Fruit fly (Drosophila melanogaster): ENCODE measurements around the gene tna.

Gene tna

DNA sequence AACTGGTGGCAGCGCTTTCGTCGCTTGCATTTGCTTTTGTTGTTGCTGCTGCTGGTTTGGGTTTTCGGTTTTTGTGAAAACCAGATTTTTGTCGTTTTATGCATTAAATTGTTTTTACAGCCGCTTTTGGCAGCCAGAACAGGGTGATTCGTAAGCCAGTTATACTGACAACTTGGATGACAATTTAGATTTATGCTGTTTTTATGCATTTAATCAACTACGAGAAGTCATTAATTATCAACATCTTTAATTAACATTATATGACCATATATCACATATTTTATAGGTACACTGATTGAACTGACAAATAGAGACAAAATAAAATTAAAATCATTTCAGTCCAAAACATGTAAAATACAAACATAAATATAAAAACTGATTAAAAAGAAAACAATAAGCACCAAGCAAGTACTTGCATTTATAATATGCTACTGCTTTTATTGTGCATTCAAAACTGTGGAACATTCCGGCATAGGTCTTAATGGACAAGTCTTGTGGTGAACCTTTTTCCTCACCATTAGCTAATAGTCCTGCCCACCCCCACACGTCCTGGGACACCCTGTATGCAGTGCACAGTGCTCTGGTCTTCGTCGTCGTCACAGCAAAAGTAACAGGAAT is 19.6 kb downstream of the tna start (continued):
- TF ChIP-seq nerfin-1 (tag; optimal IDR thresholded peaks at IDR 0.05) (peak; percentile 70), chn (GFP tag; optimal IDR thresholded peaks at IDR 0.05) (no peak), zf30C (GFP tag; optimal IDR thresholded peaks at IDR 0.05) (no peak)

DNA sequence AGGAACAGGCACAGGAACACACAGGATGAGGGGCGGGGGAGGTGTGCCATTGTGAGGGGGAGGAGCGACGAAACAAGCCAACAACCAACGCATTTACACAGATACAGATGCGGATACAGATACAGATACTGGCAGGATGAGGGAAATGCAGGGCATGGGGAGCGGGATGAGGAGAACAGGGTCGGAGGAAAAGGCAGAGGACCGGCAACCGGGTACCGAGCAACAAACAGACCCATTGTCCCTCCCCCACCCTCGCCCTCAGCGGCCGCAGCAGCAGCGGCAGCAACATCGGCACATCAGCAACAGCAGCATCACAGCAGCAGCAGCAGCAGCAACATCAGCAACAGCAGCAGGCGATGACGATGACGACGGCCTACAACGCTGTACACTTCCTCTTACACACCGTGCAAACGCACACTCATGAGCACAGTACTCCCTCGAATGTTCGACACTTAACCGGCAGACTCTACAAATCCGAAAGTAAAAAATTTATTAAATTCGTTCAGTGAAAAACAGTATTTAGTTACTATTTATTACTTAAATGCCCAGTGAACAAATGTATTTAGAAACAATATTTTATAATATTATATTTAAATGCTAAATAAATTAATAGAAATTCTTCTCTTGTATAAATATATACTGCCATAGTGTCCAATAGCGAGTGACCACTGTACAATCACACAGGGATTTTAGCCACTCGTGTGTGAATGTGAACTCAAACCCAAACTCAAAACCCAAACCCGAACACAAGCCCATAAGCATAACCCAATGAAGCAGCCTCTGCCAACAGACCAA is 20.3 kb downstream of the tna start:
- TF ChIP-seq CHES-1-like (GFP tag; optimal IDR thresholded peaks at IDR 0.05) = no peak
- TF ChIP-seq caup (GFP tag; optimal IDR thresholded peaks at IDR 0.05; ENCODE audit: severe bottlenecking) = peak; percentile 80
- TF ChIP-seq Fer3 (tag; optimal IDR thresholded peaks at IDR 0.05) = peak; percentile 78
- no peak for TF ChIP-seq BEAF-32 (GFP tag; optimal IDR thresholded peaks at IDR 0.05)
- no peak; the same call in 2 of the 3 replicates for TF ChIP-seq CG6791 (GFP tag; IDR thresholded peaks at IDR 0.05; ENCODE audit: partially characterized antibody)
- TF ChIP-seq ase (GFP tag; IDR thresholded peaks at IDR 0.05) = peak; percentile 73
- peak; percentile 56 for TF ChIP-seq CG31388 (GFP tag; optimal IDR thresholded peaks at IDR 0.05)
- peak; percentile 78 for TF ChIP-seq CG13894 (tag; optimal IDR thresholded peaks at IDR 0.05)
- TF ChIP-seq knrl (GFP tag; IDR thresholded peaks at IDR 0.05; ENCODE audit: partially characterized antibody) = no peak
- TF ChIP-seq Ravus (GFP tag; IDR thresholded peaks at IDR 0.05) = peak; percentile 41
- TF ChIP-seq CG12744 (GFP tag; optimal IDR thresholded peaks at IDR 0.05) = no peak
- TF ChIP-seq lmd (GFP tag; IDR thresholded peaks at IDR 0.05) = peak; percentile 89
- TF ChIP-seq CG6272 (GFP tag; IDR thresholded peaks at IDR 0.05) = peak; percentile 67
- peak; percentile 88 for TF ChIP-seq Hr3 (GFP tag; optimal IDR thresholded peaks at IDR 0.05)
- peak; percentile 70 for TF ChIP-seq fd3F (GFP tag; optimal IDR thresholded peaks at IDR 0.05)
- TF ChIP-seq rib (GFP tag; IDR thresholded peaks at IDR 0.05) = 0 out of 2 replicates have a peak, but pooled peaks have one; percentile 27
- TF ChIP-seq CG4854 (GFP tag; optimal IDR thresholded peaks at IDR 0.05) = no peak
- peak; percentile 88 for TF ChIP-seq CG17359 (tag; optimal IDR thresholded peaks at IDR 0.05)
- TF ChIP-seq CG17568 (GFP tag; optimal IDR thresholded peaks at IDR 0.05) = peak; percentile 67
- TF ChIP-seq CG6175 (GFP tag; IDR thresholded peaks at IDR 0.05) = no peak
- TF ChIP-seq NfI (GFP tag; optimal IDR thresholded peaks at IDR 0.05) = peak; percentile 82
- TF ChIP-seq CG9727 (GFP tag; optimal IDR thresholded peaks at IDR 0.05) = peak; percentile 94
- peak; percentile 85 for TF ChIP-seq Aef1 (GFP tag; IDR thresholded peaks at IDR 0.05)
- TF ChIP-seq Mes4 (GFP tag; optimal IDR thresholded peaks at IDR 0.05) = no peak
- no peak for TF ChIP-seq emc (GFP tag; optimal IDR thresholded peaks at IDR 0.05)
- TF ChIP-seq CG31224 (GFP tag; IDR thresholded peaks at IDR 0.05) = peak; percentile 63
- TF ChIP-seq CG14860 (GFP tag; IDR thresholded peaks at IDR 0.05; ENCODE audit: partially characterized antibody) = no peak
- peak; percentile 89 for TF ChIP-seq CG10209 (GFP tag; optimal IDR thresholded peaks at IDR 0.05)
- TF ChIP-seq H15 (GFP tag; IDR thresholded peaks at IDR 0.05) = peak; percentile 74
- peak; percentile 73 for TF ChIP-seq oc (tag; optimal IDR thresholded peaks at IDR 0.05)
- TF ChIP-seq Hey (tag; optimal IDR thresholded peaks at IDR 0.05) = peak; percentile 4
- TF ChIP-seq phol (tag; optimal IDR thresholded peaks at IDR 0.05) = peak; percentile 92
- TF ChIP-seq vvl (GFP tag; IDR thresholded peaks at IDR 0.05) = peak; percentile 90
- peak; percentile 74 for TF ChIP-seq sens (GFP tag)
- peak; percentile 73 for TF ChIP-seq sug (tag; optimal IDR thresholded peaks at IDR 0.05)
- peak; percentile 12 for TF ChIP-seq Dip3 (GFP tag; optimal IDR thresholded peaks at IDR 0.05)
- TF ChIP-seq CG12219 (GFP tag; optimal IDR thresholded peaks at IDR 0.05) = peak; percentile 73
- TF ChIP-seq fd64A (GFP tag; optimal IDR thresholded peaks at IDR 0.05) = no peak
- TF ChIP-seq CG5953 (GFP tag; IDR thresholded peaks at IDR 0.05) = peak; percentile 73; the same call in 1 of the 2 replicates
- TF ChIP-seq HLH54F (GFP tag; optimal IDR thresholded peaks at IDR 0.05) = no peak
- peak; percentile 78 for TF ChIP-seq Nf-YC (tag; optimal IDR thresholded peaks at IDR 0.05)
- TF ChIP-seq Sry-β (GFP tag; optimal IDR thresholded peaks at IDR 0.05) = peak; percentile 6
- peak; percentile 67 for TF ChIP-seq z (GFP tag; IDR thresholded peaks at IDR 0.05)

Measured in whole organism, embryonic.